Worm (Caenorhabditis elegans) whole organism, young adult: ENCODE measurements around the gene T14G12.6.

Experiments
- hlh-26 ChIP-seq: fragments of 200-800 bp; sonication (Bioruptor generic); conservative IDR thresholded peaks from 2 replicates; pipeline ENCODE4 v1.3.6; 2022; ENCODE audit warnings: missing genetic modification reagents, missing genetic modification characterization, missing compliant biosample characterization
- hmg-20 ChIP-seq: fragments of 200-800 bp; sonication (Bioruptor generic); IDR thresholded peaks from 2 replicates; pipeline ENCODE4 v1.3.6; 2022; ENCODE audit warnings: missing genetic modification reagents, missing genetic modification characterization, missing compliant biosample characterization
- hrde-1 ChIP-seq: sonication (generic microtip); optimal IDR thresholded peaks from 2 replicates; lab custom pipeline; 2016; ENCODE audit warnings: missing genetic modification characterization, mild to moderate bottlenecking, missing compliant biosample characterization, moderate library complexity, missing genotype, missing genetic modification reagents, borderline replicate concordance
- let-607 ChIP-seq, 2 experiments: fragments of 200-800 bp in 1 of 2; sonication (Bioruptor generic) in 1 of 2; sonication (generic microtip) in 1 of 2; optimal IDR thresholded peaks; 2 replicates each; lab custom pipeline; 2016 to 2018; ENCODE audit warnings: mild to moderate bottlenecking in 2 of 2, missing compliant biosample characterization in 2 of 2, missing genetic modification characterization in 2 of 2, moderate library complexity in 2 of 2, missing genotype in 1 of 2
- mes-4 ChIP-seq: sonication (generic microtip); optimal IDR thresholded peaks from 2 replicates; lab custom pipeline; 2016; ENCODE audit warnings: missing genotype, missing genetic modification characterization, missing compliant biosample characterization
- nhr-80 ChIP-seq: sonication (generic microtip); optimal IDR thresholded peaks from 2 replicates; lab custom pipeline; 2016; ENCODE audit warnings: missing genetic modification characterization, missing compliant biosample characterization

DNA sequence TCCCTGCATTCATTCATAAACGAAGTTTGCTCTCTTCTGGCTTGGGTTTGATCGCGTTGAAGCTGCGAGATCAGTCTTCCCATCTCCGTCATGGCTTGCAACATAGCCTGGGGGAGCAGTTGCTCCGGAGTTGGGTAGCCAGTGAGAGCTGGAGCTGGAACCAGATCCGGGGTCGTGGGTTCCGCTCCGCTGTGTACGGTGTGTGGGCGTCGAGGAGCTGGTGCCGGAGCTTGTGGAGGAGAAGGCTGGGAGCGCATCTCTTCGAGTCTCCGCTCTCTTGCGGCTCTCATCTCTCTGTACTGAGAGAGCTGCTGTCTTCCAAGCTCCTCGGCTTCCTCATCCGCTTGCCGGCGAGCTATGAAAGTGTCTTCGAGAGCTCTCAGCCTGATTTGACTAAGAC is 6.8 kb downstream of the T14G12.6 start:
- TF ChIP-seq nhr-80 (tag; lab: Kevin White, UChicago) (no peak), mes-4 (tag; lab: Kevin White, UChicago) (no peak), hrde-1 (no peak), hlh-26 (GFP tag; lab: Robert Waterston, UW) (no peak), let-607 (tag; optimal IDR thresholded peaks at IDR 0.05; lab: Kevin White, UChicago) (no peak), hmg-20 (GFP tag; lab: Robert Waterston, UW) (no peak)
